Fruit fly (Drosophila melanogaster) S2 (cell line): ENCODE results near the gene CkIalpha.

Source experiments
- CG8478 ChIP-seq: fragments of >200 bp; optimal IDR thresholded peaks from 2 replicates; lab custom pipeline; 2018
- CTCF ChIP-seq, 2 experiments: fragments of >200 bp; optimal IDR thresholded peaks; 2 replicates each; lab custom pipeline; 2018

- TF ChIP-seq CG8478 (lab: Kevin White, UChicago) (no peak), CTCF (optimal IDR thresholded peaks at IDR 0.05; lab: Kevin White, UChicago) (no peak)
Measured at dm6 chrX:12615752-12616366, 37.6 kb upstream of the CkIalpha start, which contains the start of gene CG11085.
